Fruit fly (Drosophila melanogaster): ENCODE results near the gene erm.
A peak's percentile ranks its signal among the peaks of the same experiment; 100 is the strongest.

The erm gene

dm6 chr2L:1988192-1988561, 18.0 kb upstream of the erm start, which contains the start of gene Npc2a:
Gene Npc2a (plus strand): TSS chr2L:1988290.
- TF ChIP-seq tj (GFP tag; optimal IDR thresholded peaks at IDR 0.05) (peak; percentile 98), bab1 (GFP tag; optimal IDR thresholded peaks at IDR 0.05) (peak; percentile 56), CG1620 (GFP tag; optimal IDR thresholded peaks at IDR 0.05) (no peak)

DNA sequence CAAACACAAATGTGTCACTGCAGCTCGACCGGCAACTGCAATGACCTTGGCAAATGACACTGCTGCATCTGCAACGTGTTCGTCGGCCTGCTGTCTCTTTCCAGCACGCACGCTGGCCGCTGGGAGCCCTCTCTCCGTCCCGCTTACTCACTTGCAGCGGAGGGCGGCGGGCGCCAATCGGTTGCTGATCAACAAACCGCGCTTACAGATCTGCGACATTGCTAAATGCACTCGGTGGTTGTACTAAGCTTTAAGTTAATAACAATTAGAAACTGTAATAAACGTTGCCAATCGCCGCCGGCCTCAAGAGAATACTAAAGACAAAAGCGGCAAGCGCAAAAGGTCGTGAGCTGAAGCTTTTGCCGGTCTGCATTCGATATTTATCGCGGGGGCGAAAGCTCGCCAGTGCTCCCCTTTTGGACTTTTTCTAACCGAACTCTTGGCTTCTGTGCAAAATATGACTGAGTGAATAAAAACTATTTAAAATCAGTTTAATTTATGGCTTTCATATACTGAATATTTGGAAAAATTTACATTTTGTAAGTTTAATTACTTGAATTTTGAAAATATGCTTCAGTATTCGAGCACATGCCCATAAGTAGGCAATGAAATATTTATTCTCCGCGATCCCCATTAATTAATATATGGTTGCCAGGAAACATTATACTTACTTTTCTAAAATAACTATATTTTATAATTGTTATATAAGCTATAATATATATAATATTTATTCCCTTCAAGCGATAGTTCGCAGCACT, 17.5 kb upstream of the erm start, which contains the start of gene Got2:
Gene Got2, minus strand, starts transcription at position 325 of the 758 bp plus-strand sequence.
- peak; percentile 50 for TF ChIP-seq CG7101 (tag; optimal IDR thresholded peaks at IDR 0.05)
- no peak for TF ChIP-seq CG5204 (GFP tag; optimal IDR thresholded peaks at IDR 0.05)
- TF ChIP-seq CG14711 (tag; optimal IDR thresholded peaks at IDR 0.05) = no peak
- peak; percentile 79 for TF ChIP-seq tj (GFP tag; optimal IDR thresholded peaks at IDR 0.05)
- TF ChIP-seq ovo (GFP tag; optimal IDR thresholded peaks at IDR 0.05) = no peak
- peak; percentile 13 for TF ChIP-seq bab1 (GFP tag; optimal IDR thresholded peaks at IDR 0.05)
- no peak for TF ChIP-seq kay (GFP tag; ENCODE audit: borderline replicate concordance)
- TF ChIP-seq CG1620 (GFP tag; optimal IDR thresholded peaks at IDR 0.05) = no peak
- TF ChIP-seq CG12768 (GFP tag; optimal IDR thresholded peaks at IDR 0.05) = peak; percentile 36
- no peak for TF ChIP-seq pad (GFP tag; optimal IDR thresholded peaks at IDR 0.05)
- peak; percentile 35 for TF ChIP-seq CG11617 (GFP tag; optimal IDR thresholded peaks at IDR 0.05)
- no peak for TF ChIP-seq cnc (optimal IDR thresholded peaks at IDR 0.05)
- TF ChIP-seq Hr96 (GFP tag; optimal IDR thresholded peaks at IDR 0.05) = no peak
- peak; percentile 35 for TF ChIP-seq CG33017 (tag; optimal IDR thresholded peaks at IDR 0.05)
- TF ChIP-seq toe (GFP tag; optimal IDR thresholded peaks at IDR 0.05) = peak; percentile 16
- TF ChIP-seq CG7045 (GFP tag; optimal IDR thresholded peaks at IDR 0.05) = no peak
- no peak for TF ChIP-seq Crg-1 (GFP tag; optimal IDR thresholded peaks at IDR 0.05)
- peak; percentile 93 for TF ChIP-seq Mnt (GFP tag; optimal IDR thresholded peaks at IDR 0.05)
- TF ChIP-seq cic (GFP tag; optimal IDR thresholded peaks at IDR 0.05) = peak; percentile 83
- no peak for TF ChIP-seq Clk (GFP tag; optimal IDR thresholded peaks at IDR 0.05)

DNA sequence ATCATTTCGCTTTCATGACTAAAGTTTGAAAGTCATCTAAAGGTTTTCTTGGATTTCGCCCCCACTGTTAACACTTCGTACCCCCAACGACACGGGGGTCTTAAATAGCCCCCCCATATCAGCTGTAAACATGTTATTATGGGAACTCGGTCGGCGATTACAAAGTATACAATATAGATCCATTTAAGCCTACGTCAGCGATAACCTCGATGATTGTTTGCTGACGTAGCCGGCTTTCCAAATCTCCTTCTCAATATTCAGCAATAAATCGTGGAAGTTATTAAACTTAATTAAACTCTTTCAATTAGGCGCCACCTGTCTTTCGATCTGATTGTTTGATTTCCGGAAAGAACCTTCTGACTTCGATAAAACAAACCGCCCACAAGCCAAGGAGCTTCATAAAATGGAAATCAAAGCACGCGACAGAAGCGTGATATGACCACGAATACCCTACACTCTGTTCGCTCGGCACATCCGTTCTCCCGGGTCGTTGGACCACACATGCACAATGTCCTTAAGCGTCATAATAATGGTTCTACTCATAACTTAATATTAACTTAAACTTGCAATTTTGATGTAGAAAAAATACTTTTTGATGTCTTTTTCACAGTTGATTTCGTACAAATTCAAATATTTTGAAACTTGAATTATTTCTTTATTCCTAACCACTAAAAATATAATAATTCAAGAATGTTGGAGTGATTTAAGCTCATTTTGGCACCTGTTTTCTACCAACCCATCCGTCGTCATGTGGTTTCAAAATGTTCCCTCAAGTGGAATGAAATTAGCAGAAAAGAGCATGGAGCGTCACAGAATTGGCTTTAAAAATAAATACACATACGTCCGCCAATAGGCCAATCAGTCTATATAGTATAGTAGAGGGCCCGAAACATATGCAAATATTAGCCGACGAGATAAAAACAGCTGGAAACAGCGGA, 16.4 kb upstream of the erm start:
- TF ChIP-seq toe (GFP tag; optimal IDR thresholded peaks at IDR 0.05) (peak; percentile 41), Mnt (GFP tag; optimal IDR thresholded peaks at IDR 0.05) (peak; percentile 15), CG7101 (tag; optimal IDR thresholded peaks at IDR 0.05) (peak; percentile 40), CG7045 (GFP tag; optimal IDR thresholded peaks at IDR 0.05) (peak; percentile 59), CG12768 (GFP tag; optimal IDR thresholded peaks at IDR 0.05) (no peak), tj (GFP tag; optimal IDR thresholded peaks at IDR 0.05) (peak; percentile 98), CG14711 (tag; optimal IDR thresholded peaks at IDR 0.05) (peak; percentile 30), CG11617 (GFP tag; optimal IDR thresholded peaks at IDR 0.05) (peak; percentile 68), Hr96 (GFP tag; optimal IDR thresholded peaks at IDR 0.05) (peak; percentile 59), pad (GFP tag; optimal IDR thresholded peaks at IDR 0.05) (no peak), CG33017 (tag; optimal IDR thresholded peaks at IDR 0.05) (no peak), kay (GFP tag; ENCODE audit: borderline replicate concordance) (peak; percentile 92), CG1620 (GFP tag; optimal IDR thresholded peaks at IDR 0.05) (no peak), Clk (GFP tag; optimal IDR thresholded peaks at IDR 0.05) (peak; percentile 21), Crg-1 (GFP tag; optimal IDR thresholded peaks at IDR 0.05) (no peak), cic (GFP tag; optimal IDR thresholded peaks at IDR 0.05) (peak; percentile 71), bab1 (GFP tag; optimal IDR thresholded peaks at IDR 0.05) (peak; percentile 7)

dm6 chr2L:1981726-1982367, 11.7 kb upstream of the erm start, which contains the start of gene CG7289:
Gene CG7289 (plus strand): TSS chr2L:1982217.
- peak; percentile 18 for TF ChIP-seq CG7101 (tag; optimal IDR thresholded peaks at IDR 0.05)
- TF ChIP-seq CG14711 (tag; optimal IDR thresholded peaks at IDR 0.05) = peak; percentile 0
- peak; percentile 29 for TF ChIP-seq Mnt (GFP tag; optimal IDR thresholded peaks at IDR 0.05)
- TF ChIP-seq CG33017 (tag; optimal IDR thresholded peaks at IDR 0.05) = no peak
- TF ChIP-seq CG12768 (GFP tag; optimal IDR thresholded peaks at IDR 0.05) = peak; percentile 13
- peak; percentile 58 for TF ChIP-seq toe (GFP tag; optimal IDR thresholded peaks at IDR 0.05)

DNA sequence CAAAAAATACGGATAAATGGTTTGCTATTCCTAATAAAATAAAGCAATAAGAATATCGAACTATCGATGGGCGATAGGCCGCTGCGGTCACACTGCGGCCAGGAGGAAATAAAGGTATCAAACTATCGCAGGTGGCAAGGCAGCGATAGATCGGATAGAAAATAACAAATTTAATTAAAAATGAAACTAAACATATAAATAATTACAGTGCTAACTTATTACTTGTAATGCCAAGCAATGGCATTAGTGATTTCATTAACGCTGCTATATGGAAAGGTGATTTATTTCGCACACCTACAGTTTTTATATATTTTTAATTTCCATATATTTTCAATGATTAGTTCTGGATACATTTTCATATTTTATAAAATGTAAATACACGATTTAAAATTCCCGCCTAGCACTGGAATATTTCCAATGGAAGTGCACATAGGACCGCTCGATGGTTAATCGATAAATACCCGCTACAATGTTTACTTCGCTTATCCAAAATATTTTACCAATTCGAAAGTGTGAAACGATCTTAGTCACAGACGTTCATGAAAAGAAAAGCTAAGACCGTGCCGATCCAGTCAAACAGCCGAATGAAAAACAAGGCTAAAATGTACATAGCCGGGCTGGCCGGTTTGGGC, 10.7 kb upstream of the erm start, which contains the start of the genes CG15356 and CG15362:
Gene CG15356, minus strand, starts transcription at position 48 of the 632 bp plus-strand sequence.
Gene CG15362, plus strand, starts transcription at position 469 of the 632 bp plus-strand sequence.
- peak; percentile 45 for TF ChIP-seq CG11617 (GFP tag; optimal IDR thresholded peaks at IDR 0.05)
- peak; percentile 38 for TF ChIP-seq pad (GFP tag; optimal IDR thresholded peaks at IDR 0.05)
- TF ChIP-seq CG7101 (tag; optimal IDR thresholded peaks at IDR 0.05) = no peak
- TF ChIP-seq toe (GFP tag; optimal IDR thresholded peaks at IDR 0.05) = peak; percentile 66
- peak; percentile 60 for TF ChIP-seq bab1 (GFP tag; optimal IDR thresholded peaks at IDR 0.05)
- TF ChIP-seq CG1620 (GFP tag; optimal IDR thresholded peaks at IDR 0.05) = peak; percentile 70
- no peak for TF ChIP-seq CG5204 (GFP tag; optimal IDR thresholded peaks at IDR 0.05)
- no peak for TF ChIP-seq kay (GFP tag; ENCODE audit: borderline replicate concordance)
- peak; percentile 52 for TF ChIP-seq Crg-1 (GFP tag; optimal IDR thresholded peaks at IDR 0.05)
- no peak for TF ChIP-seq cnc (optimal IDR thresholded peaks at IDR 0.05)
- no peak for TF ChIP-seq ovo (GFP tag; optimal IDR thresholded peaks at IDR 0.05)
- no peak for TF ChIP-seq CG33017 (tag; optimal IDR thresholded peaks at IDR 0.05)
- TF ChIP-seq tj (GFP tag; optimal IDR thresholded peaks at IDR 0.05) = no peak
- TF ChIP-seq CG7045 (GFP tag; optimal IDR thresholded peaks at IDR 0.05) = peak; percentile 29
- TF ChIP-seq Hr96 (GFP tag; optimal IDR thresholded peaks at IDR 0.05) = no peak
- TF ChIP-seq CG12768 (GFP tag; optimal IDR thresholded peaks at IDR 0.05) = peak; percentile 55
- TF ChIP-seq Mnt (GFP tag; optimal IDR thresholded peaks at IDR 0.05) = peak; percentile 51
- no peak for TF ChIP-seq cic (GFP tag; optimal IDR thresholded peaks at IDR 0.05)
- no peak for TF ChIP-seq Clk (GFP tag; optimal IDR thresholded peaks at IDR 0.05)
- peak; percentile 13 for TF ChIP-seq CG14711 (tag; optimal IDR thresholded peaks at IDR 0.05)
